Fruit fly (Drosophila melanogaster): Measurements from ENCODE around the gene CG2021.

The CG2021 gene

DNA sequence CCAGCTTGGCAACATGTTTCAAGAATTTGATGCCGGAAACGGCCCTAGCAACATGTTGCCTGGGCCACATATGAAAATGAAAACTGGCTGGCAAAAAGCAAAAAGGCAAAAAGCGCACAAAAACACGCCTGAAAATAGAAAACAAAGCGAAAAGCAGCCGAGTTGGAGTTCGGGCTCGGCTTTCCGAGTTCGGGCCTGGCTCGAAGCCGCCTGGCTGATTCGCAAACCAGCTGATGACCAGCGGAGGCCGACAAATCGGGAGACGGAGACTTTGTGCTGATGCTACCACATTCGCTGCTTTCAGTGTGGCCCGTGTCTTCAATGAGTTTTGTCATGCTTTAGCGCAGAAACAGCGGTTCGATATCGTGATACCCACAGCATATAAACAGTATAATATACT, 33.1 kb upstream of the CG2021 start, which contains the start of gene GV1 (continued):
- peak; percentile 18 for TF ChIP-seq Hr4 (GFP tag; optimal IDR thresholded peaks at IDR 0.05)
- peak; percentile 57 for TF ChIP-seq Lpt (GFP tag; optimal IDR thresholded peaks at IDR 0.05)
- peak; percentile 75 for TF ChIP-seq Eip78C (GFP tag)
- peak; percentile 51 for TF ChIP-seq CG3919 (GFP tag; optimal IDR thresholded peaks at IDR 0.05)
- no peak for TF ChIP-seq achi (GFP tag; optimal IDR thresholded peaks at IDR 0.05)
- TF ChIP-seq Ets21C (GFP tag; optimal IDR thresholded peaks at IDR 0.05) = no peak
- no peak for TF ChIP-seq cyc (GFP tag; optimal IDR thresholded peaks at IDR 0.05)
- TF ChIP-seq fd59A (GFP tag; optimal IDR thresholded peaks at IDR 0.05) = peak; percentile 53
- peak; percentile 81 for TF ChIP-seq CG10669 (GFP tag; optimal IDR thresholded peaks at IDR 0.05)
- TF ChIP-seq CG8119 (GFP tag; IDR thresholded peaks at IDR 0.05) = peak; percentile 86
- no peak for TF ChIP-seq Hr39 (GFP tag; optimal IDR thresholded peaks at IDR 0.05)
- no peak for TF ChIP-seq fkh (GFP tag; optimal IDR thresholded peaks at IDR 0.05)
- no peak for TF ChIP-seq Hr38 (GFP tag; optimal IDR thresholded peaks at IDR 0.05)
- TF ChIP-seq CG6163 (GFP tag; IDR thresholded peaks at IDR 0.05) = peak; percentile 90
- TF ChIP-seq dac (GFP tag; optimal IDR thresholded peaks at IDR 0.05) = no peak
- no peak for TF ChIP-seq OdsH (GFP tag; optimal IDR thresholded peaks at IDR 0.05)
- TF ChIP-seq Smox (GFP tag; optimal IDR thresholded peaks at IDR 0.05) = no peak

DNA sequence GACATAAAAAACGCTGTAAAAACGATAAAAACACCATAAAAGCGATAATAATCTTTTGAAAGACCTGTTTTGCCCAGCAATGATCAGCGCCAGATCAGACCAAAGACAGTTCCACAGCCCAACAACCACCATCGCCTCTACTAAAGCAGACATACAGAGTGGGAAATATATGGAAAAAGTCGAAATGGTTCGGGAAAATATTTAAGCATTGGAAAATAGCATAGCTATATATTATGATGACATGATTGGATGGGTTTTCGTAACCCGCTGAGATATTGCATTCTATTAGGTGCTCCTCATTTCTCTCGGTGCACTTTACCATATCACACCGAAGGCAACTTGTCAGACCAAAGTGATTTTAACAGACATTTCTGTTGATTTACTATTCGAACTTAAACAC, 31.4 kb upstream of the CG2021 start:
- TF ChIP-seq Sox14 (GFP tag; optimal IDR thresholded peaks at IDR 0.05) (peak; percentile 85), CG7368 (GFP tag; optimal IDR thresholded peaks at IDR 0.05) (no peak), CG32006 (GFP tag; optimal IDR thresholded peaks at IDR 0.05) (peak; percentile 82), CG15336 (GFP tag; IDR thresholded peaks at IDR 0.05) (peak; percentile 90), eg (GFP tag; IDR thresholded peaks at IDR 0.05) (peak; percentile 95), achi (GFP tag; optimal IDR thresholded peaks at IDR 0.05) (peak; percentile 85), Hr38 (GFP tag; optimal IDR thresholded peaks at IDR 0.05) (no peak), CG1621 (tag; optimal IDR thresholded peaks at IDR 0.05) (peak; percentile 85), Blimp-1 (GFP tag; optimal IDR thresholded peaks at IDR 0.05) (no peak), CG3919 (GFP tag; optimal IDR thresholded peaks at IDR 0.05) (peak; percentile 90), CG31627 (GFP tag; optimal IDR thresholded peaks at IDR 0.05) (peak; percentile 73), svp (GFP tag) (no peak), CG3032 (tag; optimal IDR thresholded peaks at IDR 0.05) (peak; percentile 84), CG4318 (GFP tag; optimal IDR thresholded peaks at IDR 0.05) (no peak), CG6276 (GFP tag; optimal IDR thresholded peaks at IDR 0.05) (no peak), Met (GFP tag; optimal IDR thresholded peaks at IDR 0.05) (no peak), Sox102F (GFP tag; optimal IDR thresholded peaks at IDR 0.05) (no peak), Ets96B (tag; optimal IDR thresholded peaks at IDR 0.05) (peak; percentile 86), fkh (GFP tag; optimal IDR thresholded peaks at IDR 0.05) (no peak), CG6808 (GFP tag; optimal IDR thresholded peaks at IDR 0.05) (no peak), Hr4 (GFP tag; optimal IDR thresholded peaks at IDR 0.05) (no peak), Gug (GFP tag; IDR thresholded peaks at IDR 0.05) (peak; percentile 84), CG10669 (GFP tag; optimal IDR thresholded peaks at IDR 0.05) (no peak), CG16779 (tag; optimal IDR thresholded peaks at IDR 0.05) (no peak), Eip93F (GFP tag; optimal IDR thresholded peaks at IDR 0.05) (no peak), topi (GFP tag; optimal IDR thresholded peaks at IDR 0.05) (peak; percentile 75), Hr39 (GFP tag; optimal IDR thresholded peaks at IDR 0.05) (peak; percentile 78), Eip75B (GFP tag; optimal IDR thresholded peaks at IDR 0.05) (peak; percentile 84), Lpt (GFP tag; optimal IDR thresholded peaks at IDR 0.05) (peak; percentile 79), CG9139 (GFP tag; optimal IDR thresholded peaks at IDR 0.05) (no peak), CG8119 (GFP tag; IDR thresholded peaks at IDR 0.05) (peak; percentile 86), OdsH (GFP tag; optimal IDR thresholded peaks at IDR 0.05) (no peak), CG10631 (GFP tag; optimal IDR thresholded peaks at IDR 0.05) (no peak), fd59A (GFP tag; optimal IDR thresholded peaks at IDR 0.05) (peak; percentile 84), CG8319 (GFP tag; optimal IDR thresholded peaks at IDR 0.05) (peak; percentile 75), CG8632 (GFP tag; optimal IDR thresholded peaks at IDR 0.05) (no peak), Eip78C (GFP tag) (peak; percentile 96), dsx (GFP tag; optimal IDR thresholded peaks at IDR 0.05; ENCODE audit: poor library complexity, severe bottlenecking) (peak; percentile 85), pdm3 (GFP tag; optimal IDR thresholded peaks at IDR 0.05) (peak; percentile 87), CG6163 (GFP tag; IDR thresholded peaks at IDR 0.05) (peak; percentile 93), Ets21C (GFP tag; optimal IDR thresholded peaks at IDR 0.05) (peak; percentile 53), CG34406 (GFP tag; optimal IDR thresholded peaks at IDR 0.05) (peak; percentile 80), acj6 (GFP tag; optimal IDR thresholded peaks at IDR 0.05) (peak; percentile 85), CG6854 (GFP tag; optimal IDR thresholded peaks at IDR 0.05) (no peak), CG6792 (GFP tag; optimal IDR thresholded peaks at IDR 0.05) (peak; percentile 84)

All from whole organism, prepupa.